Fruit fly (Drosophila melanogaster) whole organism, embryonic: Measurements from ENCODE around the gene h-cup.

Experiments used
- Aef1 ChIP-seq: fragments of 200-800 bp; sonication (Bioruptor generic); IDR thresholded peaks from 3 replicates; pipeline ENCODE4 v1.3.6; 2022; ENCODE audit warnings: missing biosample characterization, missing genetic modification characterization
- Antp ChIP-seq: fragments of 200-800 bp; sonication (Bioruptor generic); optimal IDR thresholded peaks from 3 replicates; lab custom pipeline; 2016; ENCODE audit warnings: missing biosample characterization, missing genetic modification characterization
- Atf6 ChIP-seq: fragments of 200-800 bp; sonication (Bioruptor generic); IDR thresholded peaks from 2 replicates; pipeline ENCODE4 v1.3.6; 2022; ENCODE audit warnings: missing biosample characterization, missing genetic modification characterization
- BtbVII ChIP-seq: fragments of 200-800 bp; sonication (Bioruptor generic); optimal IDR thresholded peaks from 3 replicates; lab custom pipeline; 2017; ENCODE audit warnings: missing biosample characterization, mild to moderate bottlenecking, missing genetic modification characterization
- CG10321 ChIP-seq: fragments of 200-800 bp; sonication (Bioruptor generic); IDR thresholded peaks from 2 replicates; pipeline ENCODE4 v1.3.6; 2022; ENCODE audit warnings: missing biosample characterization, missing genetic modification characterization
- CG12155 ChIP-seq: fragments of 200-800 bp; sonication (Bioruptor generic); optimal IDR thresholded peaks from 3 replicates; lab custom pipeline; 2016; ENCODE audit warnings: missing biosample characterization, missing genetic modification characterization
- CG12769 ChIP-seq: fragments of 200-800 bp; sonication (Bioruptor generic); optimal IDR thresholded peaks from 2 replicates; lab custom pipeline; 2019; ENCODE audit warnings: missing biosample characterization, mild to moderate bottlenecking, missing genetic modification characterization, moderate library complexity
- CG14860 ChIP-seq: fragments of 200-800 bp; sonication (Bioruptor generic); IDR thresholded peaks from 3 replicates; pipeline ENCODE4 v1.3.6; 2022; ENCODE audit warnings: missing biosample characterization, missing genetic modification characterization; ENCODE audit not compliant: partially characterized antibody
- CG14965 ChIP-seq: fragments of 200-800 bp; sonication (Bioruptor generic); optimal IDR thresholded peaks from 2 replicates; lab custom pipeline; 2016; ENCODE audit warnings: missing biosample characterization, missing genetic modification characterization, borderline replicate concordance
- CG1529 ChIP-seq: fragments of 200-800 bp; sonication (Bioruptor generic); optimal IDR thresholded peaks from 3 replicates; lab custom pipeline; 2018; ENCODE audit warnings: missing biosample characterization, missing genetic modification characterization
- CG1602 ChIP-seq: fragments of 200-800 bp; sonication (Bioruptor generic); optimal IDR thresholded peaks from 3 replicates; lab custom pipeline; 2016; ENCODE audit warnings: missing biosample characterization, missing genetic modification characterization
- CG16779 ChIP-seq: fragments of 200-800 bp; sonication (Bioruptor generic); IDR thresholded peaks from 2 replicates; pipeline ENCODE4 v1.3.6; 2022; ENCODE audit warnings: missing biosample characterization, missing genetic modification characterization
- CG18262 ChIP-seq: fragments of 200-800 bp; optimal IDR thresholded peaks from 3 replicates; lab custom pipeline; 2019; ENCODE audit warnings: missing biosample characterization, mild to moderate bottlenecking, missing genetic modification characterization, moderate library complexity
- CG18599 ChIP-seq: fragments of 200-800 bp; sonication (Bioruptor generic); optimal IDR thresholded peaks from 3 replicates; lab custom pipeline; 2017; ENCODE audit warnings: missing biosample characterization, missing genetic modification characterization, mild to moderate bottlenecking, moderate library complexity, missing genetic modification reagents
- CG18619 ChIP-seq: fragments of 200-800 bp; sonication (Bioruptor generic); optimal IDR thresholded peaks from 3 replicates; lab custom pipeline; 2017; ENCODE audit warnings: missing biosample characterization, mild to moderate bottlenecking, missing genetic modification characterization
- CG30431 ChIP-seq: fragments of 200-800 bp; sonication (Bioruptor generic); optimal IDR thresholded peaks from 2 replicates; lab custom pipeline; 2017; ENCODE audit warnings: missing biosample characterization, missing genetic modification characterization
- CG3281 ChIP-seq: fragments of 200-800 bp; sonication (Bioruptor generic); optimal IDR thresholded peaks from 3 replicates; lab custom pipeline; 2017; ENCODE audit warnings: missing biosample characterization, mild to moderate bottlenecking, missing genetic modification characterization
- CG34224 ChIP-seq: fragments of 200-800 bp; sonication (Bioruptor generic); IDR thresholded peaks from 3 replicates; pipeline ENCODE4 v1.3.6; 2022; ENCODE audit warnings: missing biosample characterization, missing genetic modification characterization; ENCODE audit not compliant: partially characterized antibody
- CG4328 ChIP-seq: fragments of 200-800 bp; sonication (Bioruptor generic); optimal IDR thresholded peaks from 3 replicates; lab custom pipeline; 2017; ENCODE audit warnings: missing biosample characterization, missing genetic modification reagents, missing genetic modification characterization
- CG6272 ChIP-seq: fragments of 200-800 bp; sonication (Bioruptor generic); IDR thresholded peaks from 2 replicates; pipeline ENCODE4 v1.3.6; 2022; ENCODE audit warnings: missing biosample characterization, missing genetic modification characterization
- CG6689 ChIP-seq: fragments of 200-800 bp; sonication (Bioruptor generic); IDR thresholded peaks from 2 replicates; pipeline ENCODE4 v1.3.6; 2022; ENCODE audit warnings: missing biosample characterization, missing genetic modification characterization
- CG7745 ChIP-seq: fragments of 200-800 bp; sonication (Bioruptor generic); optimal IDR thresholded peaks from 2 replicates; lab custom pipeline; 2018; ENCODE audit warnings: missing biosample characterization, mild to moderate bottlenecking, missing genetic modification characterization, moderate library complexity
- CG7928 ChIP-seq: fragments of 200-800 bp; sonication (Bioruptor generic); optimal IDR thresholded peaks from 2 replicates; lab custom pipeline; 2017; ENCODE audit warnings: missing biosample characterization, mild to moderate bottlenecking, missing genetic modification characterization
- CG8089 ChIP-seq: fragments of 200-800 bp; sonication (Bioruptor generic); optimal IDR thresholded peaks from 3 replicates; lab custom pipeline; 2016; ENCODE audit warnings: missing biosample characterization, missing genetic modification characterization
- Chrac-16 ChIP-seq: fragments of 200-800 bp; sonication (Bioruptor generic); optimal IDR thresholded peaks from 3 replicates; lab custom pipeline; 2016; ENCODE audit warnings: missing biosample characterization, missing genetic modification characterization
- Deaf1 ChIP-seq: fragments of 200-800 bp; optimal IDR thresholded peaks from 3 replicates; lab custom pipeline; 2019; ENCODE audit warnings: missing biosample characterization, mild to moderate bottlenecking, missing genetic modification characterization, moderate library complexity
- Jarid2 ChIP-seq: fragments of 200-800 bp; sonication (Bioruptor generic); optimal IDR thresholded peaks from 3 replicates; lab custom pipeline; 2017; ENCODE audit warnings: mild to moderate bottlenecking, missing biosample characterization, missing genetic modification reagents, missing genetic modification characterization
- Mrtf ChIP-seq: fragments of 200-800 bp; sonication (Bioruptor generic); IDR thresholded peaks from 3 replicates; pipeline ENCODE4 v1.3.6; 2022; ENCODE audit warnings: missing biosample characterization, missing genetic modification characterization
- Opbp ChIP-seq: fragments of 200-800 bp; sonication (Bioruptor generic); IDR thresholded peaks from 3 replicates; pipeline ENCODE4 v1.3.6; 2022; ENCODE audit warnings: missing biosample characterization, missing genetic modification characterization; ENCODE audit not compliant: partially characterized antibody
- Rfx ChIP-seq: fragments of 200-800 bp; sonication (Bioruptor generic); IDR thresholded peaks from 2 replicates; pipeline ENCODE4 v1.3.6; 2022; ENCODE audit warnings: missing biosample characterization, missing genetic modification characterization
- TFAM ChIP-seq: fragments of 200-800 bp; sonication (Bioruptor generic); optimal IDR thresholded peaks from 2 replicates; lab custom pipeline; 2017; ENCODE audit warnings: missing biosample characterization, missing genetic modification characterization, inconsistent platforms
- al ChIP-seq: fragments of 200-800 bp; sonication (Bioruptor generic); IDR thresholded peaks from 2 replicates; pipeline ENCODE4 v1.3.6; 2022; ENCODE audit warnings: missing biosample characterization, missing genetic modification characterization
- ap ChIP-seq: fragments of 200-800 bp; sonication (Bioruptor generic); IDR thresholded peaks from 2 replicates; pipeline ENCODE4 v1.3.6; 2022; ENCODE audit warnings: missing biosample characterization, missing genetic modification characterization
- ase ChIP-seq: fragments of 200-800 bp; sonication (Bioruptor generic); IDR thresholded peaks from 3 replicates; pipeline ENCODE4 v1.3.6; 2022; ENCODE audit warnings: missing biosample characterization, missing genetic modification characterization
- danr ChIP-seq: fragments of 200-800 bp; sonication (Bioruptor generic); IDR thresholded peaks from 2 replicates; pipeline ENCODE4 v1.3.6; 2022; ENCODE audit warnings: missing biosample characterization, missing genetic modification characterization
- dati ChIP-seq: fragments of 200-800 bp; sonication (Bioruptor generic); IDR thresholded peaks from 2 replicates; pipeline ENCODE4 v1.3.6; 2022; ENCODE audit warnings: missing biosample characterization, missing genetic modification characterization
- dysf ChIP-seq: fragments of 200-800 bp; sonication (Bioruptor generic); IDR thresholded peaks from 3 replicates; pipeline ENCODE4 v1.3.6; 2022; ENCODE audit warnings: missing biosample characterization, missing genetic modification characterization
- eve ChIP-seq, 2 experiments: fragments of >200 bp; optimal IDR thresholded peaks; 2 replicates each; lab custom pipeline; 2017; ENCODE audit warnings: missing biosample characterization in 2 of 2, missing genetic modification characterization in 2 of 2
- gem ChIP-seq: fragments of 200-800 bp; sonication (Bioruptor generic); optimal IDR thresholded peaks from 2 replicates; lab custom pipeline; 2019; ENCODE audit warnings: missing biosample characterization, mild to moderate bottlenecking, missing genetic modification characterization, moderate library complexity
- lov ChIP-seq, 2 experiments: fragments of 200-800 bp in 1 of 2; fragments of >200 bp in 1 of 2; sonication (Bioruptor generic) in 1 of 2; IDR thresholded peaks in 1 of 2; optimal IDR thresholded peaks in 1 of 2; 2 replicates in 1 of 2; 3 replicates in 1 of 2; pipeline versions ENCODE4 v1.3.6 to Lab custom; 2017 to 2022; ENCODE audit warnings: missing biosample characterization in 1 of 2, missing genetic modification characterization in 1 of 2
- odd ChIP-seq: fragments of 200-800 bp; sonication (Bioruptor generic); optimal IDR thresholded peaks from 2 replicates; lab custom pipeline; 2017; ENCODE audit warnings: missing biosample characterization, mild to moderate bottlenecking, missing genetic modification characterization
- pros ChIP-seq: fragments of 200-800 bp; sonication (Bioruptor generic); optimal IDR thresholded peaks from 3 replicates; lab custom pipeline; 2019; ENCODE audit warnings: missing biosample characterization, mild to moderate bottlenecking, missing genetic modification characterization, moderate library complexity
- scrt ChIP-seq: fragments of 200-800 bp; sonication (Bioruptor generic); optimal IDR thresholded peaks from 2 replicates; lab custom pipeline; 2018; ENCODE audit warnings: missing biosample characterization, mild to moderate bottlenecking, missing genetic modification characterization, moderate library complexity
- sna ChIP-seq: fragments of 200-800 bp; sonication (Bioruptor generic); IDR thresholded peaks from 2 replicates; pipeline ENCODE4 v1.3.6; 2022; ENCODE audit warnings: missing biosample characterization, missing genetic modification characterization; ENCODE audit not compliant: partially characterized antibody
- sob ChIP-seq: fragments of 200-800 bp; sonication (Bioruptor generic); IDR thresholded peaks from 2 replicates; pipeline ENCODE4 v1.3.6; 2022; ENCODE audit warnings: missing biosample characterization, missing genetic modification characterization
- stc ChIP-seq: fragments of 200-800 bp; sonication (Bioruptor generic); IDR thresholded peaks from 2 replicates; pipeline ENCODE4 v1.3.6; 2022; ENCODE audit warnings: missing biosample characterization, missing genetic modification characterization
- stwl ChIP-seq: fragments of 200-800 bp; sonication (Bioruptor generic); optimal IDR thresholded peaks from 3 replicates; lab custom pipeline; 2018; ENCODE audit warnings: missing biosample characterization, mild to moderate bottlenecking, missing genetic modification characterization, moderate library complexity
- tio ChIP-seq: fragments of 200-800 bp; sonication (Bioruptor generic); optimal IDR thresholded peaks from 2 replicates; lab custom pipeline; 2017; ENCODE audit warnings: missing biosample characterization, missing genetic modification characterization, inconsistent platforms
- toy ChIP-seq: fragments of 200-800 bp; sonication (Bioruptor generic); IDR thresholded peaks from 2 replicates; pipeline ENCODE4 v1.3.6; 2022; ENCODE audit warnings: missing biosample characterization, missing genetic modification characterization

h-cup gene

dm6 chr3R:15408131-15408731, 25.5 kb upstream of the h-cup start, which contains the start of gene Atx2 (continued):
- TF ChIP-seq CG7928 (GFP tag; lab: Kevin White, UChicago) = no peak
- peak; percentile 40 for TF ChIP-seq CG6272 (GFP tag; lab: Robert Waterston, UW)
- peak; percentile 37 for TF ChIP-seq CG18599 (GFP tag; lab: Kevin White, UChicago)
- TF ChIP-seq CG4328 (GFP tag; lab: Kevin White, UChicago) = no peak
- TF ChIP-seq toy (GFP tag; lab: Robert Waterston, UW) = no peak
- TF ChIP-seq Opbp = peak; percentile 95
- no peak for TF ChIP-seq Mrtf (GFP tag; lab: Robert Waterston, UW)
- no peak for TF ChIP-seq odd (GFP tag; lab: Kevin White, UChicago)
- no peak for TF ChIP-seq CG16779 (GFP tag; lab: Robert Waterston, UW)
- TF ChIP-seq eve (GFP tag; optimal IDR thresholded peaks at IDR 0.05; lab: Kevin White, UChicago) = no peak
- TF ChIP-seq gem (tag; lab: Kevin White, UChicago) = peak; percentile 9
- TF ChIP-seq pros (GFP tag; lab: Kevin White, UChicago) = no peak
- no peak for TF ChIP-seq CG8089 (GFP tag; lab: Kevin White, UChicago)
- no peak for TF ChIP-seq CG1602 (GFP tag; lab: Kevin White, UChicago)
- peak; percentile 97 for TF ChIP-seq CG14860 (GFP tag; lab: Robert Waterston, UW)
- peak; percentile 57; the same call in 1 of the 2 replicates for TF ChIP-seq sob
- peak; percentile 92 for TF ChIP-seq sna (GFP tag; lab: Robert Waterston, UW)
- peak; percentile 59 for TF ChIP-seq CG12155 (GFP tag; lab: Kevin White, UChicago)
- TF ChIP-seq TFAM (GFP tag; lab: Kevin White, UChicago) = no peak
- no peak for TF ChIP-seq scrt
- no peak for TF ChIP-seq ap (GFP tag; lab: Robert Waterston, UW)
- TF ChIP-seq danr (GFP tag; lab: Robert Waterston, UW) = no peak
- TF ChIP-seq Chrac-16 (GFP tag; lab: Kevin White, UChicago) = no peak
- TF ChIP-seq stc (GFP tag; lab: Robert Waterston, UW) = 0 out of 2 replicates have a peak, but pooled peaks have one; percentile 22
- TF ChIP-seq CG3281 (GFP tag; lab: Kevin White, UChicago) = no peak
- no peak for TF ChIP-seq dati (GFP tag; lab: Robert Waterston, UW)
- TF ChIP-seq Atf6 = peak; percentile 29; the same call in 1 of the 2 replicates
- TF ChIP-seq lov (optimal IDR thresholded peaks at IDR 0.05; lab: Kevin White, UChicago) = no peak
- peak; percentile 71; the same call in 1 of the 3 replicates for TF ChIP-seq lov (GFP tag; IDR thresholded peaks at IDR 0.05; lab: Robert Waterston, UW)
- no peak for TF ChIP-seq ase (GFP tag; lab: Robert Waterston, UW)
- no peak for TF ChIP-seq CG12769 (tag; lab: Kevin White, UChicago)
- TF ChIP-seq Antp (GFP tag; lab: Kevin White, UChicago) = peak; percentile 45
- TF ChIP-seq CG6689 (GFP tag; lab: Robert Waterston, UW) = no peak
- no peak for TF ChIP-seq CG7745 (tag; lab: Kevin White, UChicago)
- no peak for TF ChIP-seq tio (GFP tag; lab: Kevin White, UChicago)
- peak; percentile 55 for TF ChIP-seq Deaf1 (tag; lab: Kevin White, UChicago)
- no peak for TF ChIP-seq CG1529 (GFP tag; lab: Kevin White, UChicago)
- TF ChIP-seq CG34224 (GFP tag; lab: Robert Waterston, UW) = peak; percentile 93
- TF ChIP-seq BtbVII (GFP tag; lab: Kevin White, UChicago) = peak; percentile 20
- no peak for TF ChIP-seq CG30431
- TF ChIP-seq CG14965 (GFP tag; lab: Kevin White, UChicago) = no peak
- peak; percentile 40 for TF ChIP-seq CG18619 (GFP tag; lab: Kevin White, UChicago)
- TF ChIP-seq dysf = peak; percentile 47; the same call in 1 of the 3 replicates
- peak; percentile 89 for TF ChIP-seq stwl (tag; lab: Kevin White, UChicago)
- TF ChIP-seq Rfx (GFP tag; lab: Robert Waterston, UW) = peak; percentile 65; the same call in 1 of the 2 replicates
- TF ChIP-seq Aef1 (GFP tag; lab: Robert Waterston, UW) = peak; percentile 24; the same call in 1 of the 3 replicates
- peak; percentile 5 for TF ChIP-seq Jarid2 (GFP tag; lab: Kevin White, UChicago)
- peak; percentile 31; the same call in 1 of the 2 replicates for TF ChIP-seq al (GFP tag; lab: Robert Waterston, UW)
- TF ChIP-seq CG18262 = no peak
- TF ChIP-seq CG10321 = no peak
